Worm (Caenorhabditis elegans) whole organism, L4 larva: ENCODE measurements around the gene F10G2.2.
"Not testable (repeated sequence)": the region's sequence is repeated elsewhere in the genome, so short reads cannot be mapped to it uniquely, and the experiment has no call there.

Source experiments
- F49E8.2 ChIP-seq: sonication (generic microtip); optimal IDR thresholded peaks from 2 replicates; lab custom pipeline; 2016; ENCODE audit warnings: missing compliant biosample characterization, mild to moderate bottlenecking, missing genetic modification characterization, borderline replicate concordance
- T20F7.1 ChIP-seq: fragments of 200-800 bp; sonication (Bioruptor generic); optimal IDR thresholded peaks from 2 replicates; lab custom pipeline; 2018; ENCODE audit warnings: mild to moderate bottlenecking, missing genetic modification characterization, missing compliant biosample characterization
- T26A8.4 ChIP-seq: fragments of 200-800 bp; sonication (Bioruptor generic); IDR thresholded peaks from 2 replicates; pipeline ENCODE4 v1.3.6; 2022; ENCODE audit warnings: missing genetic modification characterization, missing compliant biosample characterization
- Y75B8A.6 ChIP-seq: fragments of 200-800 bp; sonication (Bioruptor generic); IDR thresholded peaks from 2 replicates; pipeline ENCODE4 v1.3.6; 2022; ENCODE audit warnings: missing genetic modification reagents, missing genetic modification characterization, missing compliant biosample characterization
- ceh-32 ChIP-seq: sonication (generic microtip); optimal IDR thresholded peaks from 2 replicates; lab custom pipeline; 2016; ENCODE audit warnings: mild to moderate bottlenecking, missing genetic modification characterization, missing compliant biosample characterization; ENCODE audit not compliant: poor library complexity
- ceh-44 ChIP-seq: fragments of 200-800 bp; sonication (Bioruptor generic); IDR thresholded peaks from 2 replicates; pipeline ENCODE4 v1.3.6; 2022; ENCODE audit warnings: missing genetic modification reagents, missing genetic modification characterization, missing compliant biosample characterization
- ceh-82 ChIP-seq: sonication (generic microtip); optimal IDR thresholded peaks from 2 replicates; lab custom pipeline; 2017; ENCODE audit warnings: missing biosample characterization, missing genetic modification characterization
- ctbp-1 ChIP-seq: fragments of 200-800 bp; sonication (Bioruptor generic); IDR thresholded peaks from 2 replicates; pipeline ENCODE4 v1.3.6; 2022; ENCODE audit warnings: missing genetic modification reagents, missing genetic modification characterization, missing compliant biosample characterization
- dmd-9 ChIP-seq: fragments of 200-800 bp; sonication (Bioruptor generic); IDR thresholded peaks from 2 replicates; pipeline ENCODE4 v1.3.6; 2022; ENCODE audit warnings: missing genetic modification reagents, missing genetic modification characterization, missing compliant biosample characterization
- dve-1 ChIP-seq: sonication (generic microtip); optimal IDR thresholded peaks from 2 replicates; lab custom pipeline; 2017; ENCODE audit warnings: antibody characterized with exemption, mild to moderate bottlenecking, missing genetic modification characterization, missing compliant biosample characterization; ENCODE audit not compliant: insufficient read depth
- egl-27 ChIP-seq: sonication (generic microtip); optimal IDR thresholded peaks from 3 replicates; lab custom pipeline; 2017; ENCODE audit warnings: missing biosample characterization, missing genetic modification reagents, missing genetic modification characterization
- lin-1 ChIP-seq: fragments of 200-800 bp; sonication (Bioruptor generic); IDR thresholded peaks from 2 replicates; pipeline ENCODE4 v1.3.6; 2022; ENCODE audit warnings: missing genetic modification reagents, missing genetic modification characterization, missing compliant biosample characterization
- lin-39 ChIP-seq: fragments of 150-350 bp; optimal IDR thresholded peaks from 2 replicates; lab custom pipeline; 2014; ENCODE audit warnings: missing biosample characterization, missing genetic modification reagents, missing genetic modification characterization
- lir-3 ChIP-seq: sonication (generic microtip); optimal IDR thresholded peaks from 2 replicates; lab custom pipeline; 2016; ENCODE audit warnings: mild to moderate bottlenecking, missing genetic modification characterization, missing compliant biosample characterization
- mep-1 ChIP-seq: fragments of 150-350 bp; sonication (generic microtip); optimal IDR thresholded peaks from 3 replicates; lab custom pipeline; 2014; ENCODE audit warnings: missing biosample characterization, missing genetic modification characterization
- nhr-10 ChIP-seq: fragments of 150-350 bp; optimal IDR thresholded peaks from 2 replicates; lab custom pipeline; 2014; ENCODE audit warnings: missing biosample characterization, missing genetic modification characterization
- nhr-102 ChIP-seq: sonication (generic microtip); optimal IDR thresholded peaks from 2 replicates; lab custom pipeline; 2016; ENCODE audit warnings: mild to moderate bottlenecking, missing genetic modification characterization, moderate library complexity, missing compliant biosample characterization
- nhr-11 ChIP-seq: fragments of 150-350 bp; optimal IDR thresholded peaks from 2 replicates; lab custom pipeline; 2014; ENCODE audit warnings: missing biosample characterization, missing genetic modification characterization
- nhr-28 ChIP-seq: fragments of 150-350 bp; optimal IDR thresholded peaks from 2 replicates; lab custom pipeline; 2014; ENCODE audit warnings: missing biosample characterization, missing genetic modification characterization
- nhr-6 ChIP-seq: fragments of 150-350 bp; optimal IDR thresholded peaks from 2 replicates; lab custom pipeline; 2014; ENCODE audit warnings: missing biosample characterization, missing genetic modification characterization
- pha-4 ChIP-seq, 2 experiments: fragments of 150-350 bp in 1 of 2; fragments of 200-800 bp in 1 of 2; sonication (Bioruptor generic) in 1 of 2; IDR thresholded peaks in 1 of 2; optimal IDR thresholded peaks in 1 of 2; 2 replicates each; pipeline versions ENCODE4 v1.3.6 to Lab custom; 2014 to 2022; ENCODE audit warnings: missing genetic modification characterization in 2 of 2, missing genetic modification reagents in 2 of 2, missing biosample characterization in 1 of 2, missing compliant biosample characterization in 1 of 2
- saeg-2 ChIP-seq: fragments of 200-800 bp; sonication (Bioruptor generic); IDR thresholded peaks from 2 replicates; pipeline ENCODE4 v1.3.6; 2022; ENCODE audit warnings: missing genetic modification reagents, missing genetic modification characterization, missing compliant biosample characterization
- snpc-4 ChIP-seq: fragments of 150-350 bp; optimal IDR thresholded peaks from 2 replicates; lab custom pipeline; 2014; ENCODE audit warnings: missing biosample characterization, missing genetic modification characterization
- spr-1 ChIP-seq: sonication (generic microtip); optimal IDR thresholded peaks from 2 replicates; lab custom pipeline; 2016; ENCODE audit warnings: mild to moderate bottlenecking, missing genetic modification characterization, missing compliant biosample characterization
- spr-3 ChIP-seq: fragments of 200-800 bp; sonication (Bioruptor generic); optimal IDR thresholded peaks from 2 replicates; lab custom pipeline; 2018; ENCODE audit warnings: mild to moderate bottlenecking, missing genetic modification characterization, missing compliant biosample characterization
- tra-1 ChIP-seq: fragments of 200-800 bp; sonication (Bioruptor generic); IDR thresholded peaks from 2 replicates; pipeline ENCODE4 v1.3.6; 2022; ENCODE audit warnings: missing genetic modification reagents, missing genetic modification characterization, missing compliant biosample characterization
- unc-130 ChIP-seq: sonication (generic microtip); optimal IDR thresholded peaks from 2 replicates; lab custom pipeline; 2016; ENCODE audit warnings: missing genetic modification reagents, missing genetic modification characterization, missing compliant biosample characterization
- unc-39 ChIP-seq: sonication (generic microtip); optimal IDR thresholded peaks from 2 replicates; lab custom pipeline; 2017; ENCODE audit warnings: missing biosample characterization, missing genetic modification characterization
- unc-62 ChIP-seq, 3 experiments: fragments of 150-350 bp in 1 of 3; sonication (generic microtip); optimal IDR thresholded peaks in 2 of 3; peaks in 1 of 3; 1 replicate in 1 of 3; 2 replicates in 2 of 3; lab custom pipeline; 2014 to 2017; ENCODE audit warnings: missing biosample characterization in 3 of 3, missing genetic modification characterization in 3 of 3, missing genetic modification reagents in 3 of 3, missing genotype in 1 of 3
- zag-1 ChIP-seq: fragments of 150-350 bp; optimal IDR thresholded peaks from 2 replicates; lab custom pipeline; 2014; ENCODE audit warnings: missing biosample characterization, missing genetic modification characterization
- zfp-3 ChIP-seq: fragments of 200-800 bp; sonication (Bioruptor generic); conservative IDR thresholded peaks from 2 replicates; pipeline ENCODE4 v1.3.6; 2022; ENCODE audit warnings: missing genetic modification reagents, missing genetic modification characterization, missing compliant biosample characterization
- ztf-7 ChIP-seq: fragments of 150-350 bp; optimal IDR thresholded peaks from 2 replicates; lab custom pipeline; 2014; ENCODE audit warnings: missing biosample characterization, missing genetic modification characterization

The F10G2.2 gene

ce11 chrV:7298463-7298862 lies 32.5 kb upstream of the F10G2.2 start, which contains the start of gene F07G11.3:
Gene F07G11.3 (plus strand): TSS chrV:7298763.
- TF ChIP-seq zag-1 (tag; lab: Kevin White, UChicago) (no peak), unc-62 (GFP tag; optimal IDR thresholded peaks at IDR 0.05 in 1 of 2; lab: Kevin White, UChicago) (peak in 1 of 2 experiments; percentile 55), unc-62 (tag; optimal IDR thresholded peaks at IDR 0.05; lab: Kevin White, UChicago) (no peak)
- TF ChIP-seq, all 104 proteins: peak for 1

ce11 chrV:7304506-7304905 lies 26.5 kb upstream of the F10G2.2 start, which contains the start of gene F07G11.2:
Gene F07G11.2 (plus strand): TSS chrV:7304806.
- not testable (repeated sequence) for TF ChIP-seq zfp-3 (GFP tag; lab: Robert Waterston, UW); unc-62 (GFP tag; optimal IDR thresholded peaks at IDR 0.05 in 1 of 2; lab: Kevin White, UChicago); unc-62 (tag; optimal IDR thresholded peaks at IDR 0.05; lab: Kevin White, UChicago); lin-39 (tag; lab: Kevin White, UChicago)
- TF ChIP-seq, all 104 proteins: peak for 0; not testable (repeated sequence) for 104

DNA sequence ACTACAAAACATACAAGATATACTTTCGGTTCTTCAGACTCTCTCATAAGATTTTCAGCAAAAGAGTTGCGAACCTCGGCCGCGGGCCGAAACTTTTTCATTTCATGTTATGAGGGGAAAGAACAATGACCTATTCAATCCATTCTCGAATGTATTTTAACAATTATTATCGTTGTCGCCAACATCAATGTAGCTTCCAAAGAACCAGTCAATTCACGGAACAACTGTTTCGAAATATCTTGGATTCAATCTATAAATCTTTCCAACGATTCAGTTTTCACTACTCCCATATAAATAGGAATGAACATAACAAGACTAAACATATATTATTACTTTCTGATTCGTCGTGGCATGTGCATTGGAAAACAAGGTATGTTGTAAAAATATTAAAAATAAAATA lies 23.9 kb upstream of the F10G2.2 start, which contains the start of gene F07G11.1:
Gene F07G11.1 (plus strand): TSS at position 301 of the 400 bp plus-strand sequence.
- TF ChIP-seq saeg-2 (GFP tag; lab: Robert Waterston, UW): no peak
- no peak for TF ChIP-seq nhr-28 (tag; lab: Kevin White, UChicago)
- TF ChIP-seq ceh-32 (tag; lab: Kevin White, UChicago): no peak
- TF ChIP-seq ceh-82 (tag; lab: Kevin White, UChicago): no peak
- TF ChIP-seq spr-1 (tag; lab: Kevin White, UChicago): no peak
- no peak for TF ChIP-seq tra-1 (GFP tag; lab: Robert Waterston, UW)

DNA sequence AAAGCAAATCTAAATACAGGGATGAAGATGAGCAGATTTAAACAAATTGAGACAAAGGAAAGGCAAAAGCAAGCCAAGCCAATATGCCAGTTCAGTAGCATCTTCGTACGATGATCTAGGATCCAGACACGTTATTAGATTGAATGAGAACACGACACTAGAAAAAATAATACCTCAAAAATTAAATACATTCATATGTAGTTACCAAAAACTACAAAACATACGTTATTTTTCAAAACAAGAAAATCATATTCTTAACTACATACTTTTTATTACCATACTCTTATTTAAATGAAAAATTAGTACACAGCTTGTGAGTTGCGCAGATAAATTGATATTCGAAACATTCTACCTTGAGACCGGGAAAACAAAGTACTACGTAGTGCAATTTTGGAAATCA lies 17.7 kb upstream of the F10G2.2 start, which contains the start of gene srx-6:
Gene srx-6 (minus strand): TSS at position 101 of the 400 bp plus-strand sequence.
- TF ChIP-seq nhr-11 (tag; lab: Kevin White, UChicago) (no peak), T26A8.4 (GFP tag; lab: Robert Waterston, UW) (no peak), ceh-44 (no peak), T20F7.1 (no peak), ztf-7 (no peak), ctbp-1 (GFP tag; lab: Robert Waterston, UW) (no peak), mep-1 (tag; lab: Kevin White, UChicago) (no peak), pha-4 (GFP tag; IDR thresholded peaks at IDR 0.05; lab: Robert Waterston, UW) (no peak), pha-4 (tag; optimal IDR thresholded peaks at IDR 0.05; lab: Kevin White, UChicago) (no peak), F49E8.2 (tag; lab: Kevin White, UChicago) (no peak)
- TF ChIP-seq, all 104 proteins: peak for 0

DNA sequence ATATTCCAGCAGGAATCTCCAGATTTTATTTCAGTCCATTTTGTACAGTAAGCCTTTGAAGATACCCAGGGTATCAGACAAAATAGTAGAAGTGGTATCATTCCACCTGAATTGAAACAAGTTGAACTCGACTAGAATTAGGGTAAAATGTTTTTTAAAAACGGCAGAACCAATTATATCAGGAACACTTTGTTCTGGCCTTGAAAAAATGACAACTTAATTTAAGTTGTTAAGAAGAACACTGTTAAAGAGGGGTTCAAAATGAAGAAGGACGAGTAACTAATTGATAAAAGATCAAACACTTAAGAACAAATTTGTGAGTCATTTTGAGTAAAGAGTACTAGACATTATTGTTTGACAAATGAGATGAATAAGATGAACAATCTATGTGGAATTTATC lies 10.1 kb upstream of the F10G2.2 start, which contains the start of gene lmd-4:
Gene lmd-4 (minus strand): TSS at position 101 of the 400 bp plus-strand sequence.
- TF ChIP-seq Y75B8A.6 (GFP tag; lab: Robert Waterston, UW) (no peak), nhr-10 (tag; lab: Kevin White, UChicago) (no peak), dmd-9 (GFP tag; lab: Robert Waterston, UW) (no peak), snpc-4 (tag; lab: Kevin White, UChicago) (no peak), ceh-32 (tag; lab: Kevin White, UChicago) (no peak), egl-27 (tag; lab: Kevin White, UChicago) (no peak), lir-3 (tag; lab: Kevin White, UChicago) (no peak), nhr-6 (tag; lab: Kevin White, UChicago) (no peak), ctbp-1 (GFP tag; lab: Robert Waterston, UW) (no peak), ztf-7 (no peak), dve-1 (tag; lab: Kevin White, UChicago) (no peak), nhr-102 (tag; lab: Kevin White, UChicago) (no peak), lin-1 (GFP tag; lab: Robert Waterston, UW) (no peak), unc-130 (GFP tag; lab: Kevin White, UChicago) (no peak), unc-39 (tag; lab: Kevin White, UChicago) (no peak), spr-3 (GFP tag; lab: Kevin White, UChicago) (no peak)
